Worm (Caenorhabditis elegans) whole organism, mixed stage, embryonic: ENCODE results near the gene kin-30.
"Not testable (repeated sequence)": the region's sequence is repeated elsewhere in the genome, so short reads cannot be mapped to it uniquely, and the experiment has no call there.

Experiments
- bed-3 ChIP-seq: fragments of 200-800 bp; sonication (Bioruptor generic); optimal IDR thresholded peaks from 3 replicates; lab custom pipeline; 2018; ENCODE audit warnings: mild to moderate bottlenecking, missing genetic modification characterization, moderate library complexity, missing compliant biosample characterization
- nhr-12 ChIP-seq: fragments of 150-350 bp; optimal IDR thresholded peaks from 2 replicates; lab custom pipeline; 2014; ENCODE audit warnings: missing biosample characterization, missing genetic modification characterization
- nhr-237 ChIP-seq: fragments of 150-350 bp; optimal IDR thresholded peaks from 2 replicates; lab custom pipeline; 2014; ENCODE audit warnings: missing biosample characterization, missing genetic modification characterization

ce11 chrV:15207681-15208080 lies 36.9 kb upstream of the kin-30 start, which contains the start of gene C41G6.12:
- not testable (repeated sequence) for TF ChIP-seq nhr-237 (tag; lab: Kevin White, UChicago); nhr-12 (tag; lab: Kevin White, UChicago); bed-3 (GFP tag; lab: Kevin White, UChicago)
